Worm (Caenorhabditis elegans) whole organism, midembryonic: ENCODE data around the gene rhr-2.

Experiments used
- T22C8.4 ChIP-seq: fragments of 200-800 bp; sonication (Bioruptor generic); IDR thresholded peaks from 2 replicates; pipeline ENCODE4 v1.3.6; 2022; ENCODE audit warnings: missing genetic modification characterization, missing compliant biosample characterization
- cog-1 ChIP-seq: sonication (generic microtip); optimal IDR thresholded peaks from 2 replicates; lab custom pipeline; 2016; ENCODE audit warnings: missing genetic modification characterization, missing compliant biosample characterization
- flt-1 ChIP-seq: fragments of 200-800 bp; sonication (Bioruptor generic); IDR thresholded peaks from 2 replicates; pipeline ENCODE4 v1.3.6; 2022; ENCODE audit warnings: missing genetic modification characterization, missing compliant biosample characterization
- klf-2 ChIP-seq: fragments of 200-800 bp; sonication (Bioruptor generic); conservative IDR thresholded peaks from 2 replicates; pipeline ENCODE4 v1.3.6; 2022; ENCODE audit warnings: missing genetic modification reagents, missing genetic modification characterization, missing compliant biosample characterization
- med-1 ChIP-seq: sonication (generic microtip); optimal IDR thresholded peaks from 2 replicates; lab custom pipeline; 2017; ENCODE audit warnings: missing genetic modification characterization, mild to moderate bottlenecking, missing compliant biosample characterization, antibody characterized with exemption, missing genetic modification reagents; ENCODE audit not compliant: insufficient read depth
- ref-1 ChIP-seq: fragments of 200-800 bp; sonication (Bioruptor generic); conservative IDR thresholded peaks from 2 replicates; pipeline ENCODE4 v1.3.6; 2022; ENCODE audit warnings: missing genetic modification reagents, missing genetic modification characterization, missing compliant biosample characterization
- tab-1 ChIP-seq: fragments of 200-800 bp; sonication (Bioruptor generic); IDR thresholded peaks from 2 replicates; pipeline ENCODE4 v1.3.6; 2022; ENCODE audit warnings: missing genetic modification characterization, missing compliant biosample characterization
- ztf-23 ChIP-seq: fragments of 200-800 bp; sonication (Bioruptor generic); IDR thresholded peaks from 2 replicates; pipeline ENCODE4 v1.3.6; 2022; ENCODE audit warnings: missing genetic modification reagents, missing genetic modification characterization, missing compliant biosample characterization
- ztf-29 ChIP-seq: fragments of 200-800 bp; sonication (Bioruptor generic); IDR thresholded peaks from 2 replicates; pipeline ENCODE4 v1.3.6; 2022; ENCODE audit warnings: missing genetic modification reagents, missing genetic modification characterization, missing compliant biosample characterization

The rhr-2 gene

DNA sequence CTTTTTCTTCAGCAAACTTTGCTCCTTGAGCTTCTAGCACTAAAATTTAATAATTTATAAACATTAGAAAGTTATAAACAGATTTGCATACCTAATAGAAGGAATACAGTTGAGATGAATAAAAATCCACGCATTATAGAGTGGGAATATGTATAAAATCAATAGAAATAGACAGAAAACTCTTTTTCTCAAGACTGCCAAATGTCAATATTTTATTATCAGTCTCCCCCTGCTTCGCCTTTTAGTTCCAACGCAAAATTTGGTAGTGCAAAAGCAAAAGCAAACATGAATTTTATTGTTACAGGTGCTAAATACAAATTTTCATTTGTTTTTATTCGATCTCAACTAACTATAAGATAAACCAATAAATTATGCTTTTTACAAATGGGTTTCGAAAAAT, 32.9 kb upstream of the rhr-2 start, which contains the start of gene T04F3.4:
Gene T04F3.4 (minus strand): TSS at position 187 of the 400 bp plus-strand sequence.
- no peak for TF ChIP-seq flt-1 (GFP tag; lab: Robert Waterston, UW)

DNA sequence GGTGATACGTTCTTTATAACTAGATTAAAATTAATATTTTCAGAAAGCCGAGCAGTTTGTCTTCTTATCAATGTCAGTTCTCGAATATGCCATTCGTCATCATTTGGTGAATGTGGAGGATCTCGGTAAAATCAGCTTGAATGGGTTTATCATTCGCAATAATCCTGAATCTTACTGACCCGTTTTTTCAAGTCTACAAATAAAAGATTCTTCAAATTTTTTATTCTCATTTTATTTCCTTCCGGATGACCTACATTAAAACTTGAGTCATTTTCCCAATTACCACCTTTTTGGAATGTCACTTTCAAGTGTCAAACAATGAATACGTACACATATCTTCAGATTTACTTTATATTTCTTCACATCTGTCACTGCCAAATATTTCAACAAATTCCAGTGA, 30.4 kb upstream of the rhr-2 start, which contains the start of gene T04F3.5:
Gene T04F3.5 (plus strand): TSS at position 301 of the 400 bp plus-strand sequence.
- TF ChIP-seq cog-1 (tag; lab: Kevin White, UChicago) (no peak), flt-1 (GFP tag; lab: Robert Waterston, UW) (no peak), ref-1 (GFP tag; lab: Robert Waterston, UW) (no peak), ztf-29 (GFP tag; lab: Robert Waterston, UW) (no peak)

DNA sequence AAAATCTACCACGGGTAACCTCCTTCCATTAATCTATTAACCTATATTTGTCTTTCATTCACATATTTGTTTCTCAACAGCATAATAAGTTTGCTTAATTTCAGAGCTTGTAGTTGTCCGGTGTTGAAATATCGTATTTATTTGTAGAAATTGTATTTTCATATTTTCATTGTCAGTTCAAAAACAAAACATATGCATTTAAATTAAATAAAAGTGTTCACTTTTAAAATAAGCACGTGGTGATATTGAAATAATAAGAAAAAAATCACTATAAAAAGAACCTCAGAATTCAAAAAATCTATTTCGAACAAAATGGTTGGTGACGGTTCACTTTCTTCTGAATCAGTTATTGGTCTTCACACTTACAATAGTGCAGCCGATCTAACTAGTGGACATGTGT, 28.7 kb upstream of the rhr-2 start, which contains the start of gene T04F3.3:
Gene T04F3.3 (plus strand): TSS at position 301 of the 400 bp plus-strand sequence.
- TF ChIP-seq ztf-29 (GFP tag; lab: Robert Waterston, UW): no peak
- no peak for TF ChIP-seq T22C8.4
- no peak for TF ChIP-seq ztf-23 (GFP tag; lab: Robert Waterston, UW)
- TF ChIP-seq klf-2 (GFP tag; lab: Robert Waterston, UW): no peak
- TF ChIP-seq tab-1 (GFP tag; lab: Robert Waterston, UW): no peak
- TF ChIP-seq flt-1 (GFP tag; lab: Robert Waterston, UW): no peak
- TF ChIP-seq ref-1 (GFP tag; lab: Robert Waterston, UW): no peak
- TF ChIP-seq cog-1 (tag; lab: Kevin White, UChicago): no peak
- no peak for TF ChIP-seq med-1 (GFP tag; lab: Kevin White, UChicago)

DNA sequence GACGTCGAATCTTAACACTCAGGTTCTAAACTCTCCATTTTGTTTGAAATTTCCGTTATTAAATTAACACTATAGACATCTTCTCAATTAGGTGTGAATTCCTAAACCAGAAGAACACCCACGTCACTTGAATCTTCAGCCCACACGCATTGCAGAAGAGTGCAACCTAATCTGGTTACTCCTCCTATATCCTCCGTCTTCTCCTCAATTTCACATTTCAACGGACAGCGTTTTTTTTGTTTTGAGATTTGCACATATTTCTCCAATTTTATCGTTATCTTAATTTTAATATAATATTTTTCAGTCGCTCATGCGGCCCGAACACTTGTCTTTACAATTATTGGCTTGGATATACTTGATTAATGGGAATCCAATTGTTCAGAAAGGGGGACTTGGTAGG, 27.4 kb upstream of the rhr-2 start, which contains the start of gene smoc-1:
Gene smoc-1 (plus strand): TSS at position 301 of the 400 bp plus-strand sequence.
- TF ChIP-seq ztf-23 (GFP tag; lab: Robert Waterston, UW) (no peak), ztf-29 (GFP tag; lab: Robert Waterston, UW) (no peak), tab-1 (GFP tag; lab: Robert Waterston, UW) (no peak), ref-1 (GFP tag; lab: Robert Waterston, UW) (no peak), med-1 (GFP tag; lab: Kevin White, UChicago) (no peak), flt-1 (GFP tag; lab: Robert Waterston, UW) (no peak), T22C8.4 (no peak), klf-2 (GFP tag; lab: Robert Waterston, UW) (no peak), cog-1 (tag; lab: Kevin White, UChicago) (no peak)

DNA sequence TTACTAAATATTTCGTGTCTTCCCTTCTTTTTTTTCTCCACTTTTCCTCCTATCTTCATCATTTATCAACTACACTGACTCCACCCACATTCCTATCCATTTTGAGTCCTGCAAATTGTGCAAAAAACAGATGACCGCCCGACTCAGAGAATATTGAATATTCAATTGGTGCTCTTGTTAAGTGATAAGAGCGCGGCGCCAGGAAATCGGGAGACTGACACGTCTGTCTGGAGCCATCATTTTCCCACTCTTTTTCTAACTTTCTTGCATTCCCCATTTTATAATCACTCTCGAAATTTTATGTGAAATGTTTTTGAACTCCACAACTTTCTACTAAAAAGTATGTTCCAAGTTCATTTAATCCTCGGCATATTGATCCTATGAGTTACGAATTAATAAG, 25.9 kb upstream of the rhr-2 start:
- TF ChIP-seq T22C8.4 (no peak), ref-1 (GFP tag; lab: Robert Waterston, UW) (no peak), ztf-29 (GFP tag; lab: Robert Waterston, UW) (no peak), ztf-23 (GFP tag; lab: Robert Waterston, UW) (no peak), tab-1 (GFP tag; lab: Robert Waterston, UW) (no peak)

DNA sequence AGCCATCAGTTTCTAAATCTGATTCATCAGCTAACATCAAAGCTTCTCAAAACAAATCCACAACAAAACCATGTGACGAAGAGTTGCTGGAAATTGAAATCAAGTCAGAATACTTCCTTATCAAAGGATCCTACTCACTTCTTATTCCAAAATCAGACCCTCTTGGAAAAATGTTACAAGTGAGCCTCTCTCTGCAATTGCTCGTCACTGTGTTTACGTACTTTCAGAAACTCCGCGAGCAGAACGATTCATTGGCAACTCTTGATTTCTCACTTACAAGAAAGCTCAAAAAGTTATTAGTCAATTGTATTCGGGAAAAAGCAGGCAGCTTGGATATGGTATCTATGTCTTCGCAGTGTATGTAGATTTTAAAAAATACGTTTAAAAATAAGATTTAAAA, 21.5 kb upstream of the rhr-2 start:
- TF ChIP-seq ztf-23 (GFP tag; lab: Robert Waterston, UW): no peak
- TF ChIP-seq tab-1 (GFP tag; lab: Robert Waterston, UW): no peak
- no peak for TF ChIP-seq ref-1 (GFP tag; lab: Robert Waterston, UW)
- no peak for TF ChIP-seq cog-1 (tag; lab: Kevin White, UChicago)
- TF ChIP-seq med-1 (GFP tag; lab: Kevin White, UChicago): no peak
- no peak for TF ChIP-seq ztf-29 (GFP tag; lab: Robert Waterston, UW)
- TF ChIP-seq flt-1 (GFP tag; lab: Robert Waterston, UW): no peak
- no peak for TF ChIP-seq T22C8.4
- TF ChIP-seq klf-2 (GFP tag; lab: Robert Waterston, UW): no peak

DNA sequence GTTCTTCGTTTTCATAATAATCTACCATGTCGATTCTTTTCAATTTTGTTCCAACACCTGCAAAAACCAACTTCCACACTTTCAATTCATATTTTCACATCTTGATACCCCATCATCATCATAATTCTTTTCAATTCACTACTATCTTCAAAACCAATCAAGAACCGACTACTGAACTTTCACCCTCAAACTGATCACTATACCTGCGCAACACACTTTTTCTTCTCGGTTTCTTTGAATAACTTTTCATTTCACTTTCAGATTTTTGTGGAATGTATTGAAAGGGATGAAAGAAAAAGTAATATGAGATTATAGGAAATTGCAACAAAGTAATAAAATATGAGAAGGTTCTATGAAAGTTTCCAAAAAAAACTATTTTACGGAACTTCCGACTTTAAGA, 11.1 kb upstream of the rhr-2 start:
- TF ChIP-seq klf-2 (GFP tag; lab: Robert Waterston, UW) (no peak), ref-1 (GFP tag; lab: Robert Waterston, UW) (no peak), ztf-23 (GFP tag; lab: Robert Waterston, UW) (no peak), ztf-29 (GFP tag; lab: Robert Waterston, UW) (no peak), cog-1 (tag; lab: Kevin White, UChicago) (no peak), T22C8.4 (no peak), flt-1 (GFP tag; lab: Robert Waterston, UW) (no peak), med-1 (GFP tag; lab: Kevin White, UChicago) (no peak), tab-1 (GFP tag; lab: Robert Waterston, UW) (no peak)

DNA sequence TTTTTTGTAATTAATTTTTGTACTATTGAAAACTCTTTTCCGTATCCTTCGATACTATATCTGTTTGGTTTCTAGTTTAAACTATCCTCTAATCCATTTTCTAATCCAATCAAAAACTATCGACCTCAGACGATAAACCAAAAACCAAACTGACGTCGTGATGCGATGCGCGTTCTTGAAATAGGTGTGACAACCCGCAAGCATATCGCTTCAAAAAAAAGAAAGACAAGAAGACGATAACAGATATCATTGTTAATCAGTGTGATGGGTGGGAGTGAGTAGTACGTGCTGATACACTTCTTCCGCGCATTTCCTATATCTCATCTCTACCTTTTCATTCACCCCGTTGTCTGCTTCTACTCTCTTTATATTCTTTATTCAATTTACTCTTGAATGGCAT, 9.9 kb upstream of the rhr-2 start, which contains the start of gene T04F3.1:
Gene T04F3.1 (plus strand): TSS at position 246 of the 400 bp plus-strand sequence.
- no peak for TF ChIP-seq ztf-23 (GFP tag; lab: Robert Waterston, UW)
- TF ChIP-seq med-1 (GFP tag; lab: Kevin White, UChicago): no peak
- TF ChIP-seq tab-1 (GFP tag; lab: Robert Waterston, UW): no peak
- no peak for TF ChIP-seq T22C8.4
- no peak for TF ChIP-seq klf-2 (GFP tag; lab: Robert Waterston, UW)
- no peak for TF ChIP-seq cog-1 (tag; lab: Kevin White, UChicago)
- no peak for TF ChIP-seq ztf-29 (GFP tag; lab: Robert Waterston, UW)
- TF ChIP-seq ref-1 (GFP tag; lab: Robert Waterston, UW): no peak
- TF ChIP-seq flt-1 (GFP tag; lab: Robert Waterston, UW): no peak

DNA sequence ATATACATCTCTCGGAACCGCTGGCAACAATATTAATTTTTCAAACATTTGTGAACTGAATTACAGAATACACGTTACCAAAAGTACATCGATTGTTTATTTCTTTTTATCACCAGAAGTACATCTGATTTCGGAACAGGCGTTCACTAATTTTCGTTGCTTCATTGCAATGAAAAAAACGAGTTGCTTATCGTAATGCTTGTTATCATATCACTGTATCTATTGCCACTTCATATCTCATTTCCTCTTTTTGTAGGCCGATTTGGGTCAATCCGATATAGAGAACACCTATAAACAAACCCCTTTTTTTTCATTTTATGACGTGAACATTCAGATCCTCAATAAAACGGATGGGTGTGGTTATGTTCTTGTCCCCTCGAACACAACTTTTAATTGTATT, 7.4 kb upstream of the rhr-2 start:
- TF ChIP-seq cog-1 (tag; lab: Kevin White, UChicago): no peak
- TF ChIP-seq ref-1 (GFP tag; lab: Robert Waterston, UW): no peak
- no peak for TF ChIP-seq klf-2 (GFP tag; lab: Robert Waterston, UW)
- no peak for TF ChIP-seq ztf-23 (GFP tag; lab: Robert Waterston, UW)
- no peak for TF ChIP-seq T22C8.4
- no peak for TF ChIP-seq med-1 (GFP tag; lab: Kevin White, UChicago)

DNA sequence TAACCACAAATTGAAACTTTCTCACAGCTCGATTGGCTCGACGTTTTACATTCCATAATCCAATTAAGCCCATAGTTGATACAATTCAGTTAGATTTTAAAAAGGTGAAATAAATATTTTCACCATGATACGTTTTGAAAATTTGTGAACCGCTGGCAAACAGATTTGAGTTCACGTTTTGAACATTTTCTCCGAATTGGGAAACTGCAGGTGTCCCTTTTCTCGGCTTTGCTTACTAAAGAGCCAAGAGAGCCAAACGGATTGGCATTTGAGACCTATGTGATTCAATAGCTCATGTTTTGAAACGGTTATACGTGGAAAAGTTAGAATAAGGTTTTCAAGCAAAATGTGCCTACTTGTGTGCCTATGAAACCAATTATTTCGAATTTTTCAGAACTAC, 6.9 kb upstream of the rhr-2 start, which contains the start of gene spe-42:
Gene spe-42 (minus strand): TSS at position 101 of the 400 bp plus-strand sequence.
- TF ChIP-seq T22C8.4: no peak
- TF ChIP-seq klf-2 (GFP tag; lab: Robert Waterston, UW): no peak
